Worm (Caenorhabditis elegans): ENCODE results near the gene Y23B4A.1.

DNA sequence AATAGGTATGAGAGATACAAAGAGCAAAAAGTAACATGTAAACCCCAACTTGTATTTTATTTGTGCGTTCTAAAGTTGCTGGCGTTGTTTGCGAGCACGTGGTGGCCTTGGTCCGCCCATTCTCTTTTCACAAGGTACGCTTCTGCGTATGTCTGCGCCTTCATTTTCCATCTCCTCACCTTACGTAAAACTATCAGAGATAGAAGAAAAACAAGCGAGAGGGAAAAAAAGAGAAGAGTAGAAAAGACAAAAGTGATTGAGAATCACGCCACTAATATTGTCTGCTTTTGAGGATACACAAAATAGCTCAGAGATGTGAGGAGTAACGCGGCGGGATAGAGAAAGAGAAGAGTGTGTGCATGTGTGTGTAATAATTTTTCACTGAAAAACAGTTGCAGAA is 25.0 kb upstream of the Y23B4A.1 start:
- TF ChIP-seq flt-1 (GFP tag; IDR thresholded peaks at IDR 0.05): no peak
- TF ChIP-seq ztf-23 (GFP tag; IDR thresholded peaks at IDR 0.05): no peak

Measured in whole organism, midembryonic.